Fruit fly (Drosophila melanogaster) whole organism, embryonic: ENCODE measurements around the gene RPA1.
A peak's percentile ranks its signal among the peaks of the same experiment; 100 is the strongest.

Source experiments
- ATbp ChIP-seq: fragments of 200-800 bp; sonication (Bioruptor generic); optimal IDR thresholded peaks from 2 replicates; lab custom pipeline; 2017; ENCODE audit warnings: missing biosample characterization, mild to moderate bottlenecking, missing genetic modification characterization, missing genetic modification reagents
- Abd-B ChIP-seq: fragments of 200-800 bp; sonication (Bioruptor generic); optimal IDR thresholded peaks from 2 replicates; lab custom pipeline; 2018; ENCODE audit warnings: missing biosample characterization, mild to moderate bottlenecking, missing genetic modification characterization, moderate library complexity
- Atf6 ChIP-seq: fragments of 200-800 bp; sonication (Bioruptor generic); IDR thresholded peaks from 2 replicates; pipeline ENCODE4 v1.3.6; 2022; ENCODE audit warnings: missing biosample characterization, missing genetic modification characterization
- Awh ChIP-seq: fragments of 200-800 bp; sonication (Bioruptor generic); IDR thresholded peaks from 2 replicates; pipeline ENCODE4, ENCODE4 v1.3.6; 2022; ENCODE audit warnings: missing biosample characterization, missing genetic modification characterization
- Bgb ChIP-seq: fragments of 200-800 bp; sonication (Bioruptor generic); IDR thresholded peaks from 2 replicates; pipeline ENCODE4 v1.3.6; 2022; ENCODE audit warnings: missing biosample characterization, missing genetic modification characterization; ENCODE audit not compliant: partially characterized antibody
- CG10274 ChIP-seq: fragments of 200-800 bp; sonication (Bioruptor generic); optimal IDR thresholded peaks from 3 replicates; lab custom pipeline; 2017; ENCODE audit warnings: missing biosample characterization, mild to moderate bottlenecking, missing genetic modification characterization
- CG11560 ChIP-seq: fragments of 200-800 bp; sonication (Bioruptor generic); IDR thresholded peaks from 3 replicates; pipeline ENCODE4 v1.3.6; 2022; ENCODE audit warnings: missing biosample characterization, missing genetic modification characterization
- CG1603 ChIP-seq: fragments of 200-800 bp; sonication (Bioruptor generic); optimal IDR thresholded peaks from 2 replicates; lab custom pipeline; 2019; ENCODE audit warnings: missing biosample characterization, mild to moderate bottlenecking, missing genetic modification characterization, moderate library complexity
- CG16815 ChIP-seq: fragments of 200-800 bp; sonication (Bioruptor generic); optimal IDR thresholded peaks from 3 replicates; lab custom pipeline; 2017; ENCODE audit warnings: missing biosample characterization, mild to moderate bottlenecking, missing genetic modification characterization
- CG17568 ChIP-seq: fragments of 200-800 bp; sonication (Bioruptor generic); optimal IDR thresholded peaks from 2 replicates; lab custom pipeline; 2018; ENCODE audit warnings: missing biosample characterization, mild to moderate bottlenecking, missing genetic modification characterization, moderate library complexity
- CG2199 ChIP-seq: fragments of 200-800 bp; sonication (Bioruptor generic); IDR thresholded peaks from 3 replicates; pipeline ENCODE4 v1.3.6; 2022; ENCODE audit warnings: missing biosample characterization, missing genetic modification characterization
- CG31388 ChIP-seq: fragments of 200-800 bp; sonication (Bioruptor generic); optimal IDR thresholded peaks from 2 replicates; lab custom pipeline; 2016; ENCODE audit warnings: missing biosample characterization, missing genetic modification characterization
- CG33557 ChIP-seq: fragments of 200-800 bp; sonication (Bioruptor generic); optimal IDR thresholded peaks from 2 replicates; lab custom pipeline; 2019; ENCODE audit warnings: missing biosample characterization, mild to moderate bottlenecking, missing genetic modification characterization, moderate library complexity
- CG3407 ChIP-seq: fragments of 200-800 bp; sonication (Bioruptor generic); optimal IDR thresholded peaks from 2 replicates; lab custom pipeline; 2018; ENCODE audit warnings: missing biosample characterization, mild to moderate bottlenecking, missing genetic modification characterization
- CG3726 ChIP-seq: fragments of 200-800 bp; sonication (Bioruptor generic); IDR thresholded peaks from 3 replicates; pipeline ENCODE4, ENCODE4 v1.3.6; 2022; ENCODE audit warnings: missing biosample characterization, missing genetic modification characterization
- CG7839 ChIP-seq: fragments of 200-800 bp; sonication (Bioruptor generic); optimal IDR thresholded peaks from 3 replicates; lab custom pipeline; 2018; ENCODE audit warnings: missing biosample characterization, mild to moderate bottlenecking, missing genetic modification characterization, moderate library complexity
- D ChIP-seq, 2 experiments: fragments of 200-800 bp in 1 of 2; fragments of >200 bp in 1 of 2; sonication (Bioruptor generic) in 1 of 2; optimal IDR thresholded peaks; 2 replicates in 1 of 2; 3 replicates in 1 of 2; lab custom pipeline; 2017; ENCODE audit warnings: mild to moderate bottlenecking in 1 of 2, missing biosample characterization in 1 of 2, missing genetic modification characterization in 1 of 2, missing genetic modification reagents in 1 of 2
- Dek ChIP-seq: fragments of 200-800 bp; sonication (Bioruptor generic); optimal IDR thresholded peaks from 3 replicates; lab custom pipeline; 2019; ENCODE audit warnings: missing biosample characterization, mild to moderate bottlenecking, missing genetic modification characterization, moderate library complexity
- Dll ChIP-seq: fragments of 200-800 bp; sonication (Bioruptor generic); IDR thresholded peaks from 4 replicates; pipeline ENCODE4 v1.3.6; 2022; ENCODE audit warnings: missing biosample characterization, missing genetic modification characterization; ENCODE audit not compliant: partially characterized antibody
- Ets65A ChIP-seq: fragments of 200-800 bp; sonication (Bioruptor generic); peaks from one replicate; lab custom pipeline; 2016; ENCODE audit warnings: missing biosample characterization, missing genetic modification characterization
- Gsc ChIP-seq: fragments of 200-800 bp; sonication (Bioruptor generic); IDR thresholded peaks from 2 replicates; pipeline ENCODE4 v1.3.6; 2022; ENCODE audit warnings: missing biosample characterization, missing genetic modification characterization
- Hsf ChIP-seq: fragments of 200-800 bp; sonication (Bioruptor generic); optimal IDR thresholded peaks from 3 replicates; lab custom pipeline; 2016; ENCODE audit warnings: missing biosample characterization, missing genetic modification characterization
- Mes4 ChIP-seq: fragments of 200-800 bp; sonication (Bioruptor generic); optimal IDR thresholded peaks from 2 replicates; lab custom pipeline; 2016; ENCODE audit warnings: missing biosample characterization, missing genetic modification characterization
- Nf-YB ChIP-seq: fragments of 200-800 bp; sonication (Bioruptor generic); optimal IDR thresholded peaks from 3 replicates; lab custom pipeline; 2019; ENCODE audit warnings: missing biosample characterization, mild to moderate bottlenecking, missing genetic modification characterization, moderate library complexity
- Scr ChIP-seq: fragments of 200-800 bp; sonication (Bioruptor generic); IDR thresholded peaks from 2 replicates; pipeline ENCODE4 v1.3.6; 2022; ENCODE audit warnings: missing biosample characterization, missing genetic modification characterization; ENCODE audit not compliant: partially characterized antibody
- Side ChIP-seq: fragments of 200-800 bp; sonication (Bioruptor generic); optimal IDR thresholded peaks from 2 replicates; lab custom pipeline; 2016; ENCODE audit warnings: missing biosample characterization, missing genetic modification characterization
- az2 ChIP-seq: fragments of 200-800 bp; sonication (Bioruptor generic); optimal IDR thresholded peaks from 3 replicates; lab custom pipeline; 2016; ENCODE audit warnings: missing biosample characterization, missing genetic modification characterization
- bowl ChIP-seq: fragments of 200-800 bp; sonication (Bioruptor generic); IDR thresholded peaks from 2 replicates; pipeline ENCODE4 v1.3.6; 2022; ENCODE audit warnings: missing biosample characterization, missing genetic modification characterization
- cas ChIP-seq: fragments of 200-800 bp; sonication (Bioruptor generic); IDR thresholded peaks from 2 replicates; pipeline ENCODE4 v1.3.6; 2022; ENCODE audit warnings: missing biosample characterization, missing genetic modification characterization
- ci ChIP-seq: fragments of 200-800 bp; sonication (Bioruptor generic); IDR thresholded peaks from 3 replicates; pipeline ENCODE4 v1.3.6; 2022; ENCODE audit warnings: missing biosample characterization, missing genetic modification characterization
- dmrt99B ChIP-seq: fragments of 200-800 bp; sonication (Bioruptor generic); optimal IDR thresholded peaks from 2 replicates; lab custom pipeline; 2018; ENCODE audit warnings: missing biosample characterization, mild to moderate bottlenecking, missing genetic modification characterization, moderate library complexity
- dysf ChIP-seq: fragments of 200-800 bp; sonication (Bioruptor generic); IDR thresholded peaks from 3 replicates; pipeline ENCODE4 v1.3.6; 2022; ENCODE audit warnings: missing biosample characterization, missing genetic modification characterization
- emc ChIP-seq: fragments of 200-800 bp; sonication (Bioruptor generic); optimal IDR thresholded peaks from 2 replicates; lab custom pipeline; 2016; ENCODE audit warnings: missing biosample characterization, missing genetic modification characterization
- en ChIP-seq: fragments of 200-800 bp; sonication (Bioruptor generic); optimal IDR thresholded peaks from 2 replicates; lab custom pipeline; 2016; ENCODE audit warnings: missing biosample characterization, missing genetic modification characterization
- fd3F ChIP-seq: fragments of 200-800 bp; sonication (Bioruptor generic); optimal IDR thresholded peaks from 2 replicates; lab custom pipeline; 2018; ENCODE audit warnings: missing biosample characterization, mild to moderate bottlenecking, missing genetic modification characterization, moderate library complexity
- fd64A ChIP-seq: fragments of 200-800 bp; sonication (Bioruptor generic); optimal IDR thresholded peaks from 3 replicates; lab custom pipeline; 2018; ENCODE audit warnings: missing biosample characterization, mild to moderate bottlenecking, missing genetic modification characterization
- hkb ChIP-seq, 2 experiments: fragments of 200-800 bp in 1 of 2; fragments of >200 bp in 1 of 2; sonication (Bioruptor generic) in 1 of 2; IDR thresholded peaks in 1 of 2; optimal IDR thresholded peaks in 1 of 2; 2 replicates each; pipeline versions ENCODE4 v1.3.6 to Lab custom; 2017 to 2022; ENCODE audit warnings: missing biosample characterization in 1 of 2, missing genetic modification characterization in 1 of 2
- insv ChIP-seq, 2 experiments: fragments of 200-800 bp; sonication (Bioruptor generic); optimal IDR thresholded peaks; 3 replicates each; lab custom pipeline; 2016 to 2018; ENCODE audit warnings: missing biosample characterization in 2 of 2, missing genetic modification characterization in 2 of 2
- jigr1 ChIP-seq: fragments of 200-800 bp; sonication (Bioruptor generic); IDR thresholded peaks from 3 replicates; pipeline ENCODE4 v1.3.6; 2022; ENCODE audit warnings: missing biosample characterization, missing genetic modification characterization
- kni ChIP-seq: fragments of 200-800 bp; sonication (Bioruptor generic); optimal IDR thresholded peaks from 3 replicates; lab custom pipeline; 2017; ENCODE audit warnings: mild to moderate bottlenecking, missing biosample characterization, missing genetic modification reagents, missing genetic modification characterization
- knrl ChIP-seq: fragments of 200-800 bp; sonication (Bioruptor generic); IDR thresholded peaks from 3 replicates; pipeline ENCODE4 v1.3.6; 2022; ENCODE audit warnings: missing biosample characterization, missing genetic modification characterization; ENCODE audit not compliant: partially characterized antibody
- psq ChIP-seq: fragments of 200-800 bp; sonication (Bioruptor generic); optimal IDR thresholded peaks from 2 replicates; lab custom pipeline; 2017; ENCODE audit warnings: missing biosample characterization, missing genetic modification characterization
- rib ChIP-seq: fragments of 200-800 bp; sonication (Bioruptor generic); IDR thresholded peaks from 2 replicates; pipeline ENCODE4 v1.3.6; 2022; ENCODE audit warnings: missing biosample characterization, missing genetic modification characterization
- salm ChIP-seq: fragments of 200-800 bp; sonication (Bioruptor generic); optimal IDR thresholded peaks from 2 replicates; lab custom pipeline; 2018; ENCODE audit warnings: missing biosample characterization, mild to moderate bottlenecking, missing genetic modification characterization
- sens ChIP-seq: fragments of 200-800 bp; sonication (Bioruptor generic); peaks from one replicate; lab custom pipeline; 2016; ENCODE audit warnings: missing biosample characterization, missing genetic modification characterization
- sqz ChIP-seq: fragments of 200-800 bp; sonication (Bioruptor generic); optimal IDR thresholded peaks from 3 replicates; lab custom pipeline; 2018; ENCODE audit warnings: missing biosample characterization, mild to moderate bottlenecking, missing genetic modification characterization
- trem ChIP-seq: fragments of 200-800 bp; optimal IDR thresholded peaks from 3 replicates; lab custom pipeline; 2019; ENCODE audit warnings: missing biosample characterization, mild to moderate bottlenecking, missing genetic modification characterization, moderate library complexity
- twi ChIP-seq: fragments of 200-800 bp; optimal IDR thresholded peaks from 2 replicates; lab custom pipeline; 2019; ENCODE audit warnings: missing biosample characterization, mild to moderate bottlenecking, missing genetic modification characterization, moderate library complexity

The RPA1 gene

dm6 chr3R:8306188-8306926 is 42.1 kb upstream of the RPA1 start (continued):
- TF ChIP-seq Bgb (GFP tag; lab: Robert Waterston, UW) (peak; percentile 70), Side (no peak), trem (tag; lab: Kevin White, UChicago) (peak; percentile 6), az2 (GFP tag; lab: Kevin White, UChicago) (no peak), CG33557 (GFP tag; lab: Kevin White, UChicago) (peak; percentile 8), ci (GFP tag; lab: Robert Waterston, UW) (0 out of 3 replicates have a peak, but pooled peaks have one; percentile 20), Atf6 (GFP tag; lab: Robert Waterston, UW) (0 out of 2 replicates have a peak, but pooled peaks have one; percentile 17), en (GFP tag; lab: Kevin White, UChicago) (no peak), Ets65A (GFP tag; lab: Kevin White, UChicago) (no peak), emc (GFP tag; lab: Kevin White, UChicago) (no peak), Dek (tag; lab: Kevin White, UChicago) (no peak), Abd-B (no peak), Scr (GFP tag; lab: Robert Waterston, UW) (peak; percentile 19), CG11560 (tag; lab: Robert Waterston, UW) (no peak), insv (GFP tag; optimal IDR thresholded peaks at IDR 0.05; lab: Kevin White, UChicago) (peak; percentile 98 to 100), ATbp (GFP tag; lab: Kevin White, UChicago) (peak; percentile 51), dysf (GFP tag; lab: Robert Waterston, UW) (no peak), CG31388 (GFP tag; lab: Kevin White, UChicago) (no peak), D (optimal IDR thresholded peaks at IDR 0.05; lab: Kevin White, UChicago) (peak; percentile 37), D (GFP tag; optimal IDR thresholded peaks at IDR 0.05; lab: Kevin White, UChicago) (no peak), hkb (optimal IDR thresholded peaks at IDR 0.05; lab: Kevin White, UChicago) (peak; percentile 22), hkb (GFP tag; IDR thresholded peaks at IDR 0.05; lab: Robert Waterston, UW) (no peak), rib (GFP tag; lab: Robert Waterston, UW) (no peak), Mes4 (GFP tag; lab: Kevin White, UChicago) (no peak), bowl (GFP tag; lab: Robert Waterston, UW) (no peak), CG3407 (GFP tag; lab: Kevin White, UChicago) (peak; percentile 3), CG2199 (GFP tag; lab: Robert Waterston, UW) (peak; percentile 45; the same call in 1 of the 3 replicates), sens (GFP tag; lab: Kevin White, UChicago) (peak; percentile 50), Dll (GFP tag; lab: Robert Waterston, UW) (peak; percentile 25; the same call in 1 of the 4 replicates), knrl (GFP tag; lab: Robert Waterston, UW) (peak; percentile 34; the same call in 1 of the 3 replicates)

- no peak for TF ChIP-seq psq
- no peak for TF ChIP-seq CG10274 (GFP tag; lab: Kevin White, UChicago)
- peak; percentile 84 for TF ChIP-seq CG1603
- no peak for TF ChIP-seq emc (GFP tag; lab: Kevin White, UChicago)
- TF ChIP-seq fd3F (GFP tag; lab: Kevin White, UChicago): no peak
- no peak for TF ChIP-seq CG3726 (GFP tag; lab: Robert Waterston, UW)
- no peak for TF ChIP-seq Awh (GFP tag; lab: Robert Waterston, UW)
- TF ChIP-seq dmrt99B: no peak
- TF ChIP-seq kni (GFP tag; lab: Kevin White, UChicago): no peak
- TF ChIP-seq jigr1: no peak
- no peak for TF ChIP-seq salm (tag; lab: Kevin White, UChicago)
- TF ChIP-seq fd64A (GFP tag; lab: Kevin White, UChicago): no peak
- peak; percentile 33 for TF ChIP-seq CG7839
- TF ChIP-seq Gsc (GFP tag; lab: Robert Waterston, UW): no peak
- peak; percentile 60 for TF ChIP-seq Hsf (GFP tag; lab: Kevin White, UChicago)
- TF ChIP-seq cas (GFP tag; lab: Robert Waterston, UW): no peak
- TF ChIP-seq twi (tag; lab: Kevin White, UChicago): no peak
- TF ChIP-seq CG16815: no peak
- TF ChIP-seq CG17568 (GFP tag; lab: Kevin White, UChicago): no peak
- no peak for TF ChIP-seq sqz (GFP tag; lab: Kevin White, UChicago)
- no peak for TF ChIP-seq Nf-YB (GFP tag; lab: Kevin White, UChicago)
Observed at dm6 chr3R:8305110-8305509, 40.9 kb upstream of the RPA1 start, which contains the start of gene Sgt1. Gene Sgt1, minus strand, starts transcription at chr3R:8305274.
